Worm (Caenorhabditis elegans) whole organism, late embryonic: Measurements from ENCODE around the gene F13B6.1.
A peak's percentile ranks its signal among the peaks of the same experiment; 100 is the strongest.

ENCODE experiments used
- ceh-6 ChIP-seq: fragments of 200-800 bp; sonication (Bioruptor generic); optimal IDR thresholded peaks from 2 replicates; lab custom pipeline; 2018; ENCODE audit warnings: mild to moderate bottlenecking, missing genetic modification characterization, missing compliant biosample characterization
- hlh-8 ChIP-seq: sonication (generic microtip); optimal IDR thresholded peaks from 2 replicates; lab custom pipeline; 2016; ENCODE audit warnings: missing genotype, missing genetic modification characterization, missing compliant biosample characterization
- pros-1 ChIP-seq: fragments of 150-350 bp; optimal IDR thresholded peaks from 2 replicates; lab custom pipeline; 2014; ENCODE audit warnings: missing biosample characterization, missing genetic modification reagents, missing genetic modification characterization
- unc-42 ChIP-seq: sonication (generic microtip); optimal IDR thresholded peaks from 2 replicates; lab custom pipeline; 2016; ENCODE audit warnings: missing genotype, missing genetic modification characterization, missing compliant biosample characterization
- unc-55 ChIP-seq: sonication (generic microtip); optimal IDR thresholded peaks from 2 replicates; lab custom pipeline; 2017; ENCODE audit warnings: missing biosample characterization, missing genetic modification reagents, missing genetic modification characterization

DNA sequence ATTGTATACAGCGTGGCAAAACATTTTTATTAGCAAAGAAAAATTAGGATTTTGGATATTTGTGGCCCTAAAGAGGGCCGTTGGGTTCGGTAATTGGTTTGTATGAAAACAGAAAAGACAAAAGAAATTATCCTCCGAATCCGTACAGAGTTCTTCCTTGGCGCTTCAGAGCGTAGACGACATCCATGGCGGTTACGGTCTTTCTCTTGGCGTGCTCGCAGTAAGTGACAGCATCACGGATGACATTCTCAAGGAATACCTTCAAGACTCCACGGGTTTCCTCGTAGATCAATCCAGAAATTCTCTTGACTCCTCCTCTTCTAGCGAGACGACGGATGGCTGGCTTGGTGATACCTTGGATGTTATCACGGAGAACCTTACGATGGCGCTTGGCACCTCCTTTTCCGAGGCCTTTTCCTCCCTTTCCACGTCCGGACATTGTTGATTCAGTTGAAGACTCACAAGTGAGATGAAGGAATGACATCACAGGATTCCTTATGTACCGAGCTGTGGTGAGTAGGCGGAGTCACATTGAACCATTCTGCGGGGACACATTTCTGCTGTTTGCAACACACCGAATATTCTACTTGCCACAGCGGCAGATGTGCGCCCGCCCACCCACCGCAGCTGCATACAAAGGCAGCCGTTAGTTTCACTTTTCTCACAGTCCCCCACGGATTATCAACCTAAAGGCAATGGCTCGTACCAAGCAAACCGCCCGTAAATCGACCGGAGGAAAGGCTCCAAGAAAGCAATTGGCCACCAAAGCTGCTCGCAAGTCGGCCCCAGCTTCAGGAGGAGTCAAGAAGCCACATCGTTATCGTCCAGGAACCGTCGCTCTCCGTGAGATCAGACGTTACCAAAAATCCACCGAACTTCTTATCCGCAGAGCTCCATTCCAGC is 31.5 kb downstream of the F13B6.1 start, which contains the start of the genes his-60 and his-59:
- TF ChIP-seq ceh-6 (GFP tag; lab: Kevin White, UChicago): peak; percentile 0
- no peak for TF ChIP-seq unc-55 (GFP tag; lab: Kevin White, UChicago)
- peak; percentile 31 for TF ChIP-seq pros-1 (tag; lab: Kevin White, UChicago)
- TF ChIP-seq hlh-8 (tag; lab: Kevin White, UChicago): no peak
- no peak for TF ChIP-seq unc-42
